Worm (Caenorhabditis elegans) whole organism, dauer: ENCODE measurements around the gene F57B7.2.
"Not testable (repeated sequence)": the region's sequence is repeated elsewhere in the genome, so short reads cannot be mapped to it uniquely, and the experiment has no call there.

Source experiments
- unc-62 ChIP-seq: sonication (generic microtip); optimal IDR thresholded peaks from 2 replicates; lab custom pipeline; 2017; ENCODE audit warnings: missing biosample characterization, missing genetic modification reagents, missing genetic modification characterization

Gene F57B7.2

DNA sequence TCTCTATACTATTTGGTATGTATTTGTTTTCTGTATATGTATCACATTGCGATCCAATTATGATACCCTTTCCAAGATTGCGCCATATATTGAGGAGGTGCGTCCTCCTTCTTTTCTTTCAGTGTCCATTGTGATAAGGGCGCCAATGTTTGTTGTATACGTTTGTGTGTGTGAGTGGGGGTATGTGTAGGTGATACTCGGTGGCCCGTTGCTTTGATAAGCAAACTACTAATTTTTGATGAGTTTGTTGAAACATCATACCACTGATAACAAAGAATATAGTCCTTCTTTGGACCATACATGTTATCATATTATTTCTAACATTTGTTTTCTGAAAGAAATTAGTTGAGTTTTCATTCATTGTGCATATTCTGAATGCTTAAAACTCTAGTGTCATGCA lies 39.7 kb downstream of the F57B7.2 start:
- no peak for TF ChIP-seq unc-62

DNA sequence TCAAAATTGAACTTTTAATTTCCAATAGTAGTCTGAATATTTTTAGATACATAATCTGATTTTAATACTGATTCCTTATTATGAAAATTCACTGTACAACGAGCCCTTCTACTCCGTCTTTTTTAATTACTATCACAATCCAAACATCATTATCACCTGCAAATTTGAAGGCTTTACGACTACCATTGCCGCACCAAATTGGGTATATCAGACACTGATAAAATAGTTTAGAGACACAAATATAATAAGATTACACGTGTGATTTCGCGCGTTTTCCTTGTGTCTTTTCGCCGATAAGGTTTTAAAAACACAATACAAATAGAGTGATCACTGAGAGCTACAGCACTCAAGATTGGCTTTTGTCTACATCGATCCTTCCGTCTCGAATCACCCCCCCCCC lies 40.3 kb downstream of the F57B7.2 start:
- no peak for TF ChIP-seq unc-62

DNA sequence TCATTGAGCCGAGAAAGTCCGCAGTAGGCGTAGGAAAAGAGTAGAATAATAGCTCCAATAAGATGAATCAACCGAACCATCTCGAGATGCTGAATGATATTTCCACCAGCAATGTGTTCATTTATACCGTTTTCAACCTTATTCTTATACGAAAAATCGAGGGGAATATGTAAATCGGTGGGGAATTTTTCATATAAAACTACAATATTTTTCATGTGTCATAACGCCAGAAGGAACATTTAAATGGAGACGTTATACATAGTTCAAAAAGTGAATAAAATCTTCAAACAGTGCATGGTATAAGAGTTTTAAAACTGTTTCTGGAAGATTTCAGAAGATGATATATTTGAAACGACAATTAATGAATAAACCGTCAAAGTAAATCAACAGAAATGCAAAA lies 40.8 kb downstream of the F57B7.2 start, which contains the start of gene nas-19:
TSS of gene nas-19 (minus strand) at position 101 of the 400 bp plus-strand sequence.
- no peak for TF ChIP-seq unc-62

DNA sequence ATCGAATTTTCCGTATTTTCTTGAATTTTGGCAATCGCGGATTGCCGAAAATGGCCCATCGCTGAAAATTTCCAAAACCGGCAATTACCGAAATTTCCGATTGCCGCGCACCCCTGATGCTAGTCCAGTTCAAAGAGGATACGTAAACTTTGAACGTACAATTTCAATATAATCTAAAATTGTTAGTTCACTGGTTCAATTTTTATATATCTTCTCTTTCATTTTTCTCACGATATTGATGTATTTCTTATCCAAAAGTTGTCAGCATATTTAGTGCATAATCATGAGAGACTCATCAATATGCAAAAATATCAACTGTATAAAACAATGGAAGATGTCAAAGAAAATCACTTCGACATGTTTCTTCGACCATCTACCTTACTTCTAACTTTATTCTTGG lies 44.8 kb downstream of the F57B7.2 start, which contains the start of gene nas-17:
TSS of gene nas-17 (plus strand) at position 301 of the 400 bp plus-strand sequence.
- no peak for TF ChIP-seq unc-62

- TF ChIP-seq unc-62, result not testable (repeated sequence)
Observed at ce11 chrV:11396134-11396533, 47.3 kb downstream of the F57B7.2 start, which contains the start of gene nas-18. TSS of gene nas-18 (plus strand) at chrV:11396434.

ce11 chrV:11395024-11395423 lies 48.4 kb downstream of the F57B7.2 start, which contains the start of gene K03B8.4:
TSS of gene K03B8.4 (minus strand) at chrV:11395124.
- not testable (repeated sequence) for TF ChIP-seq unc-62

DNA sequence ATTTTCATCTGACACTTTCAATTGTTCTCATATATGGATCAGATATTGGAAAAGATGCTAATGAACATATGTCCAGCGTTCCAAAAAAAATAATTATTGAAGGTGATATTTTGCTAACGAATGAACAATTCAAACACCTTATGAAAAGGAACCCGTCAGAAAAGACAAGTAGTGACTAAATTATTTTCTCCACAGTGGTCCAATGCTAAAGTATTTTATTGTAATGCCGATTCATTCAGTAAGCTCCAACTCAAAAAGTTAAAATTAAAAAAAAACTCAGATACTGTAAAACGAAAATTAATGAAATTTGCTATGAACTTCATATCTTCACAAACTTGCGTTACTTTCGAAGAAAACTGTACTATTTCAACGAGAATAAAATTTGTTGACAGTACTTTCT lies 51.4 kb downstream of the F57B7.2 start, which contains the start of gene nas-16:
TSS of gene nas-16 (plus strand) at position 301 of the 400 bp plus-strand sequence.
- TF ChIP-seq unc-62, result no peak
